Worm (Caenorhabditis elegans): ENCODE measurements around the gene Y67H2A.10.
A peak's percentile ranks its signal among the peaks of the same experiment; 100 is the strongest.

Gene Y67H2A.10

DNA sequence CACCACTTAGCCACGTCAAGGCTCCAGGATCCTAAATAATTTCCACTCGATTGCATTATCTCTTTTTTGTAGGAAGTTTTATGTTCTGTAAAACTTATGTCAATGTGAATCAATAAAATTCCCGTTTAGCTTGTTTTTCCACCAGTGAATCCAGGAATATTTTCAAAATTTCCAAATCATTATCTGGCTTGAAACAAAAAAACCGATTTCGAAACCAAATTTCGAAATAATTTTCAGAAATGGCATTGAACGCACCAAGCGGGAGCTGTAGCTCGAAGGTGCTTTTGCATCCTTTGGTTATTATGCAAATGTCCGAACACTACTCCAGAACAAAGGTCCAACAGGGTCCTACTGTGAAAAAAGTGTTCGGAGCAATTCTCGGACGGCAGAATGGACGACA is 11.3 kb upstream of the Y67H2A.10 start, which contains the start of gene csn-6:
Gene csn-6 (plus strand): TSS at position 234 of the 400 bp plus-strand sequence.
- no peak for TF ChIP-seq unc-62 (GFP tag; optimal IDR thresholded peaks at IDR 0.05)
- no peak for TF ChIP-seq zip-8 (tag; optimal IDR thresholded peaks at IDR 0.05)
- TF ChIP-seq ces-1 (GFP tag; optimal IDR thresholded peaks at IDR 0.05), result no peak
- TF ChIP-seq unc-120 (tag; optimal IDR thresholded peaks at IDR 0.05; ENCODE audit: poor library complexity, severe bottlenecking), result no peak
- no peak for TF ChIP-seq snpc-4 (tag; optimal IDR thresholded peaks at IDR 0.05)
- no peak for TF ChIP-seq cnd-1 (tag; optimal IDR thresholded peaks at IDR 0.05)
- TF ChIP-seq nhr-76 (tag; optimal IDR thresholded peaks at IDR 0.05), result no peak
- TF ChIP-seq mep-1 (tag; optimal IDR thresholded peaks at IDR 0.05), result no peak
- no peak for TF ChIP-seq nhr-28 (tag; optimal IDR thresholded peaks at IDR 0.05)

DNA sequence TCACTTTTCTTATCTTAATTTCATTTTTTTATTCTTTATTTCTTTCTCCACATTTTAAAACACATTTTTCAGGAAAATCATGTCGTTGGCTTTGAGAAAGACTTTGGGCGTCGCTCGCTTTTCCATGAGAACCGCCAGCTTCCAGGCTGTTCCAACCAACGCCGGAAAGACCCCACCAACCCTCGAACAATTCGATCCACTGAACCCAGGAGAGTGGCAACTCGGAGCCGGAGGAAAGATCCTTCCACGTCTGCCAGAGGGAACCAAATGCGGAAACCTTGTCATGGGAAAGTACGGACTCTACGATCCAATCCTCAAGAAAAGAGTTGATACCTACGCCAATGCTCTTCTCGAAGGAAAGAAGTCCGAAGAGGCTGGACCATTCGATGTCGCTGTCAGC is 10.8 kb upstream of the Y67H2A.10 start, which contains the start of gene kdp-1:
Gene kdp-1 (plus strand): TSS at position 80 of the 400 bp plus-strand sequence.
- TF ChIP-seq lsy-2 (tag; optimal IDR thresholded peaks at IDR 0.05) (no peak), flh-1 (GFP tag; optimal IDR thresholded peaks at IDR 0.05) (no peak), drap-1 (GFP tag; optimal IDR thresholded peaks at IDR 0.05) (no peak)

DNA sequence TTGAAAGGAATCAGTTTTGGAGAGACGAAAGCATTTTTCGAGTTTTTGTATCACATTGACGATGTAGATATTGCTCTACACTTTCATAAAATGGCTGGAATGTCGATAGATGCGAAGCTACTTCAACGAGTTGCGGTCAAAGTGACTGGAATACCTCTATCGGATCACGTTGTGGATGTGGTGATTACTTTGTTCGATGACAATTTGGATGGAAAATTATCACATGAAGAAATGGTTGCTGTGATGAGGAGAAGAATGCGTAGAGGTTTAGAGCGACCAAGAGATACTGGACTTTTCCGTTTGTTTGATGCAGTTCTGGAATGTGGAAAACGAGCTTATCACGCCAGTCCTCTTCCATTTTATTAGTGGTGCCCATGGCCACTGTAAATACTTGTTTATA is 10.3 kb upstream of the Y67H2A.10 start:
- TF ChIP-seq blmp-1 (tag; optimal IDR thresholded peaks at IDR 0.05), result no peak
- TF ChIP-seq cnd-1 (tag; optimal IDR thresholded peaks at IDR 0.05), result no peak
- TF ChIP-seq ceh-39 (tag; optimal IDR thresholded peaks at IDR 0.05), result no peak
- no peak for TF ChIP-seq hlh-1 (tag; optimal IDR thresholded peaks at IDR 0.05)
- TF ChIP-seq nhr-237 (tag; optimal IDR thresholded peaks at IDR 0.05), result no peak
- TF ChIP-seq elt-1 (tag; optimal IDR thresholded peaks at IDR 0.05; ENCODE audit: borderline replicate concordance, insufficient read depth), result no peak
- no peak for TF ChIP-seq flh-1 (GFP tag; optimal IDR thresholded peaks at IDR 0.05)
- no peak for TF ChIP-seq nhr-28 (tag; optimal IDR thresholded peaks at IDR 0.05)
- TF ChIP-seq unc-120 (tag; optimal IDR thresholded peaks at IDR 0.05; ENCODE audit: poor library complexity, severe bottlenecking), result no peak
- no peak for TF ChIP-seq lsy-2 (tag; optimal IDR thresholded peaks at IDR 0.05)
- no peak for TF ChIP-seq M03D4.4 (tag; optimal IDR thresholded peaks at IDR 0.05)
- TF ChIP-seq drap-1 (GFP tag; optimal IDR thresholded peaks at IDR 0.05), result no peak
- TF ChIP-seq nhr-2 (tag; optimal IDR thresholded peaks at IDR 0.05), result no peak

DNA sequence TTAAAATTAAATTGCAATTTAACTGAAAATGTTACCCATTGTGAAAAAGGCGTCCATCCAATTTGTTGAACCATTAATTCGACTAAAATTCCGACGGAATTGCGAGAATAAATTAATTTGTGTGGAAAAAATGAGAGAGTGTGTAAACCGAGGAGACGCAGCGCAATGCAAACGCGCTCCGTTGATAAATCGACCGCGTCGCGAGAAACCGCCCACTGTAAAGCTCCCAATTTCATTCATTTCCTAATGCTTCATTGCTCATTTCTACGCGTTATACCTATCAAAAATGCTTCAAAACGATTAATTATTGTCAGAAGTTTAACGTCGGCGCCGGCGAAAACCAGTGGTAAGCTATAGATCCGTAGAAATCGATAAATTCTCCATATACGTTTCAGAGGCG is 8.4 kb upstream of the Y67H2A.10 start, which contains the start of the genes Y67H2A.2 and micu-1:
Gene Y67H2A.2 (minus strand): TSS at position 74 of the 400 bp plus-strand sequence.
Gene micu-1 (plus strand): TSS at position 181 of the 400 bp plus-strand sequence.
- TF ChIP-seq ces-1 (GFP tag; optimal IDR thresholded peaks at IDR 0.05), result peak; percentile 99
- no peak for TF ChIP-seq elt-3 (tag; optimal IDR thresholded peaks at IDR 0.05)
- TF ChIP-seq pha-4 (tag; optimal IDR thresholded peaks at IDR 0.05), result peak; percentile 74
- no peak for TF ChIP-seq nhr-12 (tag; optimal IDR thresholded peaks at IDR 0.05)
- no peak for TF ChIP-seq nhr-28 (tag; optimal IDR thresholded peaks at IDR 0.05)
- TF ChIP-seq mab-5 (tag; optimal IDR thresholded peaks at IDR 0.05), result no peak
- no peak for TF ChIP-seq lin-13 (tag; optimal IDR thresholded peaks at IDR 0.05)
- TF ChIP-seq unc-39 (tag; optimal IDR thresholded peaks at IDR 0.05), result no peak
- no peak for TF ChIP-seq snpc-4 (tag; optimal IDR thresholded peaks at IDR 0.05)
- TF ChIP-seq zip-8 (tag; optimal IDR thresholded peaks at IDR 0.05), result no peak
- no peak for TF ChIP-seq tbx-8 (GFP tag; optimal IDR thresholded peaks at IDR 0.05)
- no peak for TF ChIP-seq M03D4.4 (tag; optimal IDR thresholded peaks at IDR 0.05)
- no peak for TF ChIP-seq ham-2 (GFP tag; optimal IDR thresholded peaks at IDR 0.05)
- no peak for TF ChIP-seq nhr-237 (tag; optimal IDR thresholded peaks at IDR 0.05)
- no peak for TF ChIP-seq sem-2 (GFP tag; optimal IDR thresholded peaks at IDR 0.05)
- TF ChIP-seq hlh-1 (tag; optimal IDR thresholded peaks at IDR 0.05), result no peak
- TF ChIP-seq lsy-2 (tag; optimal IDR thresholded peaks at IDR 0.05), result peak; percentile 71
- TF ChIP-seq ztf-11 (tag; optimal IDR thresholded peaks at IDR 0.05), result peak; percentile 11
- TF ChIP-seq mep-1 (tag; optimal IDR thresholded peaks at IDR 0.05), result peak; percentile 5
- TF ChIP-seq bed-3 (GFP tag; optimal IDR thresholded peaks at IDR 0.05), result no peak
- TF ChIP-seq nhr-2 (tag; optimal IDR thresholded peaks at IDR 0.05), result no peak
- TF ChIP-seq ceh-83 (GFP tag; optimal IDR thresholded peaks at IDR 0.05), result no peak
- TF ChIP-seq cnd-1 (tag; optimal IDR thresholded peaks at IDR 0.05), result no peak
- no peak for TF ChIP-seq blmp-1 (tag; optimal IDR thresholded peaks at IDR 0.05)
- TF ChIP-seq nhr-76 (tag; optimal IDR thresholded peaks at IDR 0.05), result no peak
- peak; percentile 61 for TF ChIP-seq ceh-39 (tag; optimal IDR thresholded peaks at IDR 0.05)
- TF ChIP-seq mls-2 (tag; optimal IDR thresholded peaks at IDR 0.05), result peak; percentile 59
- no peak for TF ChIP-seq flh-1 (GFP tag; optimal IDR thresholded peaks at IDR 0.05)
- TF ChIP-seq lin-32 (GFP tag; optimal IDR thresholded peaks at IDR 0.05), result no peak
- peak; percentile 30 for TF ChIP-seq sptf-1 (tag; optimal IDR thresholded peaks at IDR 0.05)
- TF ChIP-seq ceh-43 (GFP tag; optimal IDR thresholded peaks at IDR 0.05), result peak; percentile 37

Measured in whole organism, mixed stage, embryonic.